Fruit fly (Drosophila melanogaster) whole organism, wandering third instar larva: Measurements from ENCODE around the gene ball.

Source experiments
- Jra ChIP-seq: sonication (Bioruptor generic); optimal IDR thresholded peaks from 2 replicates; lab custom pipeline; 2016; ENCODE audit warnings: missing biosample characterization, missing genetic modification characterization
- dl ChIP-seq, 2 experiments: fragments of 175-275, 200-275 bp in 1 of 2; fragments of 200-275 bp in 1 of 2; sonication (Bioruptor generic); optimal IDR thresholded peaks; lab custom pipeline; 2018; ENCODE audit warnings: mild to moderate bottlenecking in 2 of 2, missing biosample characterization in 2 of 2, missing genetic modification characterization in 2 of 2, moderate library complexity in 2 of 2; ENCODE audit not compliant: partially characterized antibody in 2 of 2, insufficient read depth in 1 of 2
- h ChIP-seq: fragments of 200-800 bp; sonication (Bioruptor generic); optimal IDR thresholded peaks from 3 replicates; lab custom pipeline; 2016; ENCODE audit warnings: missing biosample characterization, mild to moderate bottlenecking, missing genetic modification characterization

DNA sequence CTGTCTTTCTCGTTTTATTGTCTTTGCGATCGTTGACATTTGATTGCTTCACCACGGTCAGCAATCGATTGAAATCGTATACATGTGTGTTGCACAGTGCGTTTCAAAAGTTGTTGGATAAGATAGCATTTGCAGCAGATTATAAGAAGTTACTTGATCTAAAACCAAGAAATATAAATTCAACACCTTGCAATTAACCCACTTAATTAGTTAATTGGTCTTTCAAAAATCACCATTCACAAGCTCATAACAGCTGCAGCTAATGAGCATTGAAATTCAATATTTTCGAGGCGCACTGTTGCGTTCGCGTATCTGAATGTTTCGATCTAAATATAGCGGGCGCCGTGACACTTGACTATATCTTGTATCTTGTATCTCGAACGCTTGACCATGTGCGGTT lies 26.2 kb upstream of the ball start:
- no peak for TF ChIP-seq h
- no peak for TF ChIP-seq dl (GFP tag; optimal IDR thresholded peaks at IDR 0.05; lab: Kevin White, UChicago; ENCODE audit: insufficient read depth in 1 of 2, partially characterized antibody in 2 of 2)
- TF ChIP-seq Jra (GFP tag; lab: Kevin White, UChicago): no peak
